Worm (Caenorhabditis elegans) whole organism, early embryonic: ENCODE results near the gene nap-1.

Source experiments
- F13C5.2 ChIP-seq: sonication (generic microtip); optimal IDR thresholded peaks from 2 replicates; lab custom pipeline; 2017; ENCODE audit warnings: mild to moderate bottlenecking, missing genetic modification characterization, inconsistent platforms, missing compliant biosample characterization
- ama-1 ChIP-seq: fragments of 150-350 bp; optimal IDR thresholded peaks from 2 replicates; lab custom pipeline; 2014
- ets-7 ChIP-seq: sonication (generic microtip); optimal IDR thresholded peaks from 2 replicates; lab custom pipeline; 2016; ENCODE audit warnings: missing genotype, missing genetic modification characterization, missing compliant biosample characterization
- flt-1 ChIP-seq: fragments of 200-800 bp; sonication (Bioruptor generic); IDR thresholded peaks from 2 replicates; pipeline ENCODE4 v1.3.6; 2022; ENCODE audit warnings: missing genetic modification characterization, missing compliant biosample characterization

DNA sequence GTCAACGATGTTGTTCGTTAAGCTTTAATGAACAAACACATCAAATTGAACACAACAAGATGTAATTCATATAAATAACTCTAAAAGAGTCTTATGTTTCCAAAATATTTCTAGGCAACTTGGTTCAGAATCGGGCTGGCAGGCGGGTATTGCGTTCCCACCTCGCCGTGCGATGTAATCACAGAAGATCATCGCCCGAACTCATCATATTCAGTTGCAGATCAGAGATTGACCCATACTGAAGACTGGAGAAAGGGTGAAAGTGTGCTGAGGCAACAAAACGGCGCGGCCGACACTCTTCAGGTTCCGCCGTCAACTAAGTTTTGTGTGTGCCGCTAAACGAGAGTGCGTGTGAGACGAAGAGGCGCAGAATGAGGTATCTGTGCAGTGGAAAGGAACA lies 49.4 kb upstream of the nap-1 start:
- TF ChIP-seq ama-1 (lab: Kevin White, UChicago), result peak; percentile 92
- peak; percentile 1 for TF ChIP-seq ets-7 (tag; lab: Kevin White, UChicago)
- TF ChIP-seq flt-1 (GFP tag; lab: Robert Waterston, UW), result peak; percentile 11; the same call in 1 of the 2 replicates
- peak; percentile 59 for TF ChIP-seq F13C5.2 (tag; lab: Kevin White, UChicago)
